Worm (Caenorhabditis elegans) whole organism, late embryonic: ENCODE data around the gene fkh-7.
A peak's percentile ranks its signal among the peaks of the same experiment; 100 is the strongest.

Source experiments
- C08G9.2 ChIP-seq: sonication (generic microtip); optimal IDR thresholded peaks from 2 replicates; lab custom pipeline; 2016; ENCODE audit warnings: mild to moderate bottlenecking, missing genetic modification characterization, moderate library complexity, missing compliant biosample characterization
- C38D4.7 ChIP-seq: fragments of 200-800 bp; sonication (Bioruptor generic); optimal IDR thresholded peaks from 2 replicates; lab custom pipeline; 2018; ENCODE audit warnings: mild to moderate bottlenecking, missing genetic modification characterization, moderate library complexity, missing compliant biosample characterization
- F13H6.1 ChIP-seq: sonication (generic microtip); optimal IDR thresholded peaks from 2 replicates; lab custom pipeline; 2016; ENCODE audit warnings: missing genetic modification characterization, missing compliant biosample characterization
- K02D7.2 ChIP-seq: sonication (generic microtip); optimal IDR thresholded peaks from 2 replicates; lab custom pipeline; 2017; ENCODE audit warnings: mild to moderate bottlenecking, missing genetic modification characterization, missing compliant biosample characterization
- Y22D7AL.16 ChIP-seq: sonication (generic microtip); optimal IDR thresholded peaks from 2 replicates; lab custom pipeline; 2016; ENCODE audit warnings: missing genetic modification characterization, missing compliant biosample characterization
- ama-1 ChIP-seq: fragments of 150-350 bp; optimal IDR thresholded peaks from 2 replicates; lab custom pipeline; 2014
- ceh-14 ChIP-seq: sonication (generic microtip); optimal IDR thresholded peaks from 2 replicates; lab custom pipeline; 2016; ENCODE audit warnings: missing genotype, missing genetic modification characterization, missing compliant biosample characterization
- ceh-24 ChIP-seq: sonication (generic microtip); optimal IDR thresholded peaks from 2 replicates; lab custom pipeline; 2016; ENCODE audit warnings: mild to moderate bottlenecking, missing genetic modification characterization, missing compliant biosample characterization
- ceh-30 ChIP-seq: fragments of 150-350 bp; optimal IDR thresholded peaks from 2 replicates; lab custom pipeline; 2014; ENCODE audit warnings: missing biosample characterization, missing genetic modification characterization
- ceh-31 ChIP-seq: sonication (generic microtip); optimal IDR thresholded peaks from 2 replicates; lab custom pipeline; 2016; ENCODE audit warnings: missing genetic modification characterization, missing compliant biosample characterization
- ceh-34 ChIP-seq: sonication (generic microtip); optimal IDR thresholded peaks from 2 replicates; lab custom pipeline; 2016; ENCODE audit warnings: mild to moderate bottlenecking, missing genetic modification characterization, missing compliant biosample characterization
- ceh-45 ChIP-seq: fragments of 200-800 bp; sonication (Bioruptor generic); IDR thresholded peaks from 2 replicates; pipeline ENCODE4 v1.3.6; 2022; ENCODE audit warnings: missing genetic modification reagents, missing genetic modification characterization, missing compliant biosample characterization
- ceh-48 ChIP-seq: sonication (generic microtip); optimal IDR thresholded peaks from 2 replicates; lab custom pipeline; 2016; ENCODE audit warnings: missing genetic modification characterization, inconsistent platforms, missing compliant biosample characterization
- ceh-6 ChIP-seq: fragments of 200-800 bp; sonication (Bioruptor generic); optimal IDR thresholded peaks from 2 replicates; lab custom pipeline; 2018; ENCODE audit warnings: mild to moderate bottlenecking, missing genetic modification characterization, missing compliant biosample characterization
- ceh-9 ChIP-seq: sonication (generic microtip); optimal IDR thresholded peaks from 2 replicates; lab custom pipeline; 2016; ENCODE audit warnings: mild to moderate bottlenecking, missing genetic modification characterization, inconsistent platforms, missing compliant biosample characterization
- che-1 ChIP-seq: sonication (generic microtip); optimal IDR thresholded peaks from 2 replicates; lab custom pipeline; 2016; ENCODE audit warnings: mild to moderate bottlenecking, missing genetic modification characterization, missing compliant biosample characterization
- dmd-4 ChIP-seq: sonication (generic microtip); optimal IDR thresholded peaks from 2 replicates; lab custom pipeline; 2016; ENCODE audit warnings: borderline replicate concordance, missing genetic modification characterization, missing compliant biosample characterization
- dve-1 ChIP-seq: sonication (generic microtip); optimal IDR thresholded peaks from 2 replicates; lab custom pipeline; 2017; ENCODE audit warnings: antibody characterized with exemption, mild to moderate bottlenecking, missing genetic modification characterization, missing compliant biosample characterization
- elt-4 ChIP-seq: sonication (generic microtip); optimal IDR thresholded peaks from 2 replicates; lab custom pipeline; 2016; ENCODE audit warnings: missing genetic modification characterization, missing compliant biosample characterization
- ets-4 ChIP-seq: sonication (generic microtip); optimal IDR thresholded peaks from 2 replicates; lab custom pipeline; 2016; ENCODE audit warnings: missing genetic modification characterization, missing compliant biosample characterization
- gmeb-2 ChIP-seq: sonication (generic microtip); optimal IDR thresholded peaks from 2 replicates; lab custom pipeline; 2016; ENCODE audit warnings: missing genetic modification characterization, inconsistent platforms, missing compliant biosample characterization
- hlh-15 ChIP-seq: sonication (generic microtip); optimal IDR thresholded peaks from 2 replicates; lab custom pipeline; 2016; ENCODE audit warnings: missing genetic modification characterization, missing compliant biosample characterization
- hlh-30 ChIP-seq: sonication (generic microtip); optimal IDR thresholded peaks from 2 replicates; lab custom pipeline; 2017; ENCODE audit warnings: antibody characterized with exemption, missing genetic modification characterization, missing compliant biosample characterization; ENCODE audit not compliant: insufficient read depth
- hlh-8 ChIP-seq: sonication (generic microtip); optimal IDR thresholded peaks from 2 replicates; lab custom pipeline; 2016; ENCODE audit warnings: missing genotype, missing genetic modification characterization, missing compliant biosample characterization
- mec-3 ChIP-seq: sonication (generic microtip); optimal IDR thresholded peaks from 2 replicates; lab custom pipeline; 2016; ENCODE audit warnings: borderline replicate concordance, missing genetic modification characterization, missing compliant biosample characterization
- nfya-1 ChIP-seq: sonication (generic microtip); optimal IDR thresholded peaks from 2 replicates; lab custom pipeline; 2017; ENCODE audit warnings: missing genetic modification characterization, mild to moderate bottlenecking, missing compliant biosample characterization, antibody characterized with exemption, moderate library complexity
- nhr-11 ChIP-seq: fragments of 150-350 bp; optimal IDR thresholded peaks from 2 replicates; lab custom pipeline; 2014; ENCODE audit warnings: missing biosample characterization, missing genetic modification characterization
- npax-4 ChIP-seq: sonication (generic microtip); optimal IDR thresholded peaks from 2 replicates; lab custom pipeline; 2016; ENCODE audit warnings: missing genetic modification characterization, missing compliant biosample characterization
- odd-2 ChIP-seq: sonication (generic microtip); optimal IDR thresholded peaks from 2 replicates; lab custom pipeline; 2017; ENCODE audit warnings: antibody characterized with exemption, mild to moderate bottlenecking, missing genetic modification characterization, missing compliant biosample characterization
- pat-9 ChIP-seq: fragments of 200-800 bp; sonication (Bioruptor generic); optimal IDR thresholded peaks from 2 replicates; lab custom pipeline; 2018; ENCODE audit warnings: mild to moderate bottlenecking, missing genetic modification characterization, moderate library complexity, missing compliant biosample characterization
- pax-1 ChIP-seq: fragments of 150-350 bp; optimal IDR thresholded peaks from 2 replicates; lab custom pipeline; 2014; ENCODE audit warnings: missing biosample characterization, missing genetic modification characterization
- pha-2 ChIP-seq: sonication (generic microtip); optimal IDR thresholded peaks from 2 replicates; lab custom pipeline; 2017; ENCODE audit warnings: mild to moderate bottlenecking, missing genetic modification characterization, missing compliant biosample characterization
- pha-4 ChIP-seq: fragments of 150-350 bp; optimal IDR thresholded peaks from 2 replicates; lab custom pipeline; 2018; ENCODE audit warnings: missing biosample characterization, missing genetic modification reagents, missing genetic modification characterization
- rnt-1 ChIP-seq: sonication (generic microtip); optimal IDR thresholded peaks from 2 replicates; lab custom pipeline; 2016; ENCODE audit warnings: missing genetic modification characterization, missing compliant biosample characterization
- syd-9 ChIP-seq: sonication (generic microtip); optimal IDR thresholded peaks from 2 replicates; lab custom pipeline; 2016; ENCODE audit warnings: mild to moderate bottlenecking, missing genetic modification characterization, moderate library complexity, missing compliant biosample characterization
- tbx-2 ChIP-seq: sonication (generic microtip); optimal IDR thresholded peaks from 2 replicates; lab custom pipeline; 2016; ENCODE audit warnings: missing genetic modification characterization, missing compliant biosample characterization
- unc-55 ChIP-seq: sonication (generic microtip); optimal IDR thresholded peaks from 2 replicates; lab custom pipeline; 2017; ENCODE audit warnings: missing biosample characterization, missing genetic modification reagents, missing genetic modification characterization
- unc-86 ChIP-seq: sonication (generic microtip); optimal IDR thresholded peaks from 2 replicates; lab custom pipeline; 2016; ENCODE audit warnings: missing genetic modification characterization, missing compliant biosample characterization
- zip-5 ChIP-seq: sonication (generic microtip); optimal IDR thresholded peaks from 2 replicates; lab custom pipeline; 2016; ENCODE audit warnings: missing genetic modification characterization, missing compliant biosample characterization

Gene fkh-7

DNA sequence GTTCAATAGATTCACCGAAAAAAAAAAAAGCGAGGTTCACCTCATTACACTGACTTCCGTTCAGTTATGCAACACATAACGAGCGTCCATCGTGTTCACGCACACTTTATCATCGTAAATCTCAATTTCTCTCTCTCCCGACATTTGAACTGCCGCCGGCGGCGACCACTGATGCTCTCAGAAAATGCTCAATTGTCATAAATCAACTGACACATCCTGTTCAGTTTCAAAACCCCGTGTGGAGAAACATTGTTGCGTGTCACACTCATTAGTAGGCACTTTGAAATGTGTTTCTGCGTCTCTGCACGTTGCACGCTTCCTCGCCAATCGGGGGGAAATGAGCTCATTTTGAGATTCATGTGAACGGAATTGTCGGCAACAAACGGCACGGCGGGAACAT, 48.7 kb upstream of the fkh-7 start (continued):
- no peak for TF ChIP-seq nfya-1
- no peak for TF ChIP-seq C38D4.7
- TF ChIP-seq syd-9 (tag; lab: Kevin White, UChicago), result no peak
- TF ChIP-seq che-1, result no peak
- no peak for TF ChIP-seq mec-3 (tag; lab: Kevin White, UChicago)
- TF ChIP-seq zip-5 (tag; lab: Kevin White, UChicago), result no peak
- no peak for TF ChIP-seq ceh-30 (tag; lab: Kevin White, UChicago)

DNA sequence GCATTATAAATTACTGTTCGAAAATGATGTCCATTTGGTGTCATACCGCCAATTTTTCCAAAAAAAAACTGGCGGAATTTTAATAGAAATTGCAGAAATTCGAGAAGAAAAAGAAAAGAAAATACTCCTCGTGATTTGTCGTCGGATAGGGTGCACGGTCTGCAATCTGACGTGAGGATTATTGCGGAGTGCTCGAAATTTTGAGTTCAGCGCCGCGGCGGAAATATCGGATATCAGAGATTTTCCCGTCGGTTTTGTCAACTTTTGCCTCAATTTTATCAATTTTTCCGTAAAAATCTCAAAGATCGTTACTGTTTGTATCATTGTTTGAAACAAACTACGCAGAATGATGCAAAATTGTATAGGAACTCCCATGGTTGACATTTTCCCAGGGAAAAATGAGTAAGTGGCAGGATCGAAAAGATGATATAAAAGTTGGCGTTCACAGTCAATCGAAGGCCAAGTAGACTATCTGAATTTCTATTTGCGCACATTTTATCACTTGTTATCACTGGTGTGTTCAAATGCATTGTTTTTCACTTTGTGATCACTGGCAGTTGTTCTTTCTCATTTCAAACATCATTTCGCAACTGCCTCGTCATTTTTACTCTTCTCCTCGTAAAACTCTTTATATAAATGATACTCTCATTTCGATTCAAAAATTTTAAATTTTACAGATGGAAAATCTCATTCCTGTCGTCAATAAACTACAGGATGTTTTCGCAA, 46.5 kb upstream of the fkh-7 start, which contains the start of the genes fem-1 and drp-1:
TSS of gene fem-1 (minus strand) at position 150 of the 726 bp plus-strand sequence.
TSS of gene drp-1 (plus strand) at position 676 of the 726 bp plus-strand sequence.
- TF ChIP-seq pha-4 (tag; lab: Kevin White, UChicago) (no peak), hlh-30 (tag; lab: Kevin White, UChicago) (peak; percentile 56), syd-9 (tag; lab: Kevin White, UChicago) (no peak), unc-55 (GFP tag; lab: Kevin White, UChicago) (no peak), pax-1 (no peak), ceh-34 (tag; lab: Kevin White, UChicago) (peak; percentile 21), dve-1 (tag; lab: Kevin White, UChicago) (no peak), hlh-15 (tag; lab: Kevin White, UChicago) (peak; percentile 12), ceh-6 (GFP tag; lab: Kevin White, UChicago) (no peak), ceh-9 (tag; lab: Kevin White, UChicago) (no peak)

- TF ChIP-seq ama-1 (no peak), K02D7.2 (tag; lab: Kevin White, UChicago) (no peak), ceh-31 (no peak)
Observed at ce11 chrIV:5541285-5541684, 43.2 kb upstream of the fkh-7 start, which contains the start of gene tebp-2. TSS of gene tebp-2 (plus strand) at chrIV:5541627.

- no peak for TF ChIP-seq unc-86 (tag; lab: Kevin White, UChicago)
- TF ChIP-seq elt-4 (tag; lab: Kevin White, UChicago), result no peak
- no peak for TF ChIP-seq ceh-45
- no peak for TF ChIP-seq npax-4 (tag; lab: Kevin White, UChicago)
- TF ChIP-seq ceh-6 (GFP tag; lab: Kevin White, UChicago), result no peak
- TF ChIP-seq ceh-30 (tag; lab: Kevin White, UChicago), result no peak
- no peak for TF ChIP-seq ceh-14 (tag; lab: Kevin White, UChicago)
- TF ChIP-seq odd-2 (tag; lab: Kevin White, UChicago), result no peak
- no peak for TF ChIP-seq dmd-4 (tag; lab: Kevin White, UChicago)
- no peak for TF ChIP-seq ama-1
- no peak for TF ChIP-seq hlh-15 (tag; lab: Kevin White, UChicago)
- TF ChIP-seq ceh-34 (tag; lab: Kevin White, UChicago), result no peak
- TF ChIP-seq, all 69 proteins: peak for 0
Observed at ce11 chrIV:5544609-5545214, 39.8 kb upstream of the fkh-7 start, which contains the start of gene cec-6. TSS of gene cec-6 (plus strand) at chrIV:5544860.

DNA sequence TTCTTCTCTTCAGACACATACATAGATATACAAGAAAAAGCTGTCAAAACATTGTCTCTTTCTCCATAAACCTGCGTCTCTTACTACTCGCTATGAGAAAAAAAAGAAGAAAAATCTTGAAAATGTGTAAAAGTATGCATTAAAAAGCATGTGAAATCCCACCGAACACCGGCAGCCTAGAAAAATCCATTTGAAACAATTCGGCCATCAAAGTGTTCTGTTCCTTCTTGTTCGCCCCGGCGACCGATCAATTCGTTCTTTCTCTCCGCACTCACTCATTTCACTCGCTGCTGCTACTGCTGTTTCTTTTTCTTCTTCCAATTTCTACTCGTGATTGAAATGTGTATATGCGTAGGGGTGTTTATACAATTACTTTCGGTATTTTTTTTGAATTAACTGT, 35.6 kb upstream of the fkh-7 start:
- no peak for TF ChIP-seq dve-1 (tag; lab: Kevin White, UChicago)
- no peak for TF ChIP-seq gmeb-2
- TF ChIP-seq ceh-48 (tag; lab: Kevin White, UChicago), result no peak
- TF ChIP-seq tbx-2 (tag; lab: Kevin White, UChicago), result peak; percentile 23
- no peak for TF ChIP-seq unc-86 (tag; lab: Kevin White, UChicago)
- no peak for TF ChIP-seq hlh-8 (tag; lab: Kevin White, UChicago)
- TF ChIP-seq ceh-24 (tag; lab: Kevin White, UChicago), result no peak
- no peak for TF ChIP-seq hlh-30 (tag; lab: Kevin White, UChicago)
- no peak for TF ChIP-seq rnt-1 (tag; lab: Kevin White, UChicago)
- TF ChIP-seq pat-9 (tag; lab: Kevin White, UChicago), result no peak
- no peak for TF ChIP-seq F13H6.1 (tag; lab: Kevin White, UChicago)
- no peak for TF ChIP-seq ceh-34 (tag; lab: Kevin White, UChicago)
- no peak for TF ChIP-seq Y22D7AL.16 (tag; lab: Kevin White, UChicago)
- no peak for TF ChIP-seq hlh-15 (tag; lab: Kevin White, UChicago)
- TF ChIP-seq ceh-31, result peak; percentile 65
- TF ChIP-seq pha-2 (tag; lab: Kevin White, UChicago), result no peak
- TF ChIP-seq mec-3 (tag; lab: Kevin White, UChicago), result no peak
- peak; percentile 34 for TF ChIP-seq ets-4 (tag; lab: Kevin White, UChicago)
- TF ChIP-seq ceh-6 (GFP tag; lab: Kevin White, UChicago), result no peak
- no peak for TF ChIP-seq K02D7.2 (tag; lab: Kevin White, UChicago)
- TF ChIP-seq C08G9.2 (tag; lab: Kevin White, UChicago), result peak; percentile 43
- TF ChIP-seq nhr-11, result no peak
- no peak for TF ChIP-seq C38D4.7
